Fruit fly (Drosophila melanogaster): ENCODE measurements around the gene rdgA.

DNA sequence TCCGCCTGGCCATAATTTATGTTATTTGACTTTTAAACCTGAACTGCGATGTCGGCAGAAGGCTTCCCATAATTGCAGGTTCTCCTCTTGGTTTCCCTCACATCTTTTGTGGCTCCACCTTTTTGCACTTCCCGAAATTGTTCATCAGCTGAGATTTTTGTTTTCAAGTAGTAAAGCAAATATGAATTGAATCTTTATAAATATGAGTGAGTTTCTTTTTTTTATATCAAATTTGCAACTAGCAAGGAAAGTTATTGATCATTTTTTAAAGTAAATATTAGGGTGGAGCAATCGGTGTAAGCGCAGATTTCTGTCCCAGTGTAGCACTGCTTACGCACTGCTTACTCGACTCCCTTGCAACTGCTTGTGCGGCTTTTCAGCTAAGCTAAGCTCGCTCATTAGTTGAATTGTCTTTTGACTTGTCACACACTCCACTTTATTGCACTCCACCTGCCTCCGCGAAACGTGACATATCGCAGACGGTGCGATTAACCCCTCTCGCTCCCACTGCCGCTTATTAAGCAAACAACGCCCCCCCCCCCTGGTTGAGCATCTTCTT, 139.6 kb downstream of the rdgA start:
- TF ChIP-seq CG14711 (tag; optimal IDR thresholded peaks at IDR 0.05) (no peak), Mnt (GFP tag; optimal IDR thresholded peaks at IDR 0.05) (no peak), Hr96 (GFP tag; optimal IDR thresholded peaks at IDR 0.05) (no peak), CG7045 (GFP tag; optimal IDR thresholded peaks at IDR 0.05) (no peak), tj (GFP tag; optimal IDR thresholded peaks at IDR 0.05) (no peak), CG7101 (tag; optimal IDR thresholded peaks at IDR 0.05) (no peak), CG5204 (GFP tag; optimal IDR thresholded peaks at IDR 0.05) (no peak), CG12768 (GFP tag; optimal IDR thresholded peaks at IDR 0.05) (no peak), bab1 (GFP tag; optimal IDR thresholded peaks at IDR 0.05) (no peak), ovo (GFP tag; optimal IDR thresholded peaks at IDR 0.05) (no peak), kay (GFP tag; ENCODE audit: borderline replicate concordance) (peak; percentile 62)
